Worm (Caenorhabditis elegans) whole organism, mixed stage, embryonic: ENCODE measurements around the gene pifk-1.

Experiments
- bed-3 ChIP-seq: fragments of 200-800 bp; sonication (Bioruptor generic); optimal IDR thresholded peaks from 3 replicates; lab custom pipeline; 2018; ENCODE audit warnings: mild to moderate bottlenecking, missing genetic modification characterization, moderate library complexity, missing compliant biosample characterization
- blmp-1 ChIP-seq: fragments of 150-350 bp; optimal IDR thresholded peaks from 2 replicates; lab custom pipeline; 2014; ENCODE audit warnings: missing biosample characterization, missing genetic modification characterization
- ceh-39 ChIP-seq: fragments of 150-350 bp; optimal IDR thresholded peaks from 2 replicates; lab custom pipeline; 2014; ENCODE audit warnings: missing biosample characterization, missing genetic modification characterization
- ceh-83 ChIP-seq: fragments of 200-800 bp; sonication (Bioruptor generic); optimal IDR thresholded peaks from 2 replicates; lab custom pipeline; 2018; ENCODE audit warnings: mild to moderate bottlenecking, missing genetic modification characterization, missing compliant biosample characterization
- ces-1 ChIP-seq: fragments of 150-350 bp; optimal IDR thresholded peaks from 2 replicates; lab custom pipeline; 2014; ENCODE audit warnings: missing biosample characterization, missing genetic modification reagents, missing genetic modification characterization
- cnd-1 ChIP-seq: fragments of 200-800 bp; sonication (Bioruptor generic); optimal IDR thresholded peaks from 2 replicates; lab custom pipeline; 2018; ENCODE audit warnings: mild to moderate bottlenecking, missing genetic modification characterization, missing compliant biosample characterization
- drap-1 ChIP-seq: fragments of 200-800 bp; sonication (Bioruptor generic); optimal IDR thresholded peaks from 3 replicates; lab custom pipeline; 2018; ENCODE audit warnings: mild to moderate bottlenecking, missing genetic modification characterization, missing compliant biosample characterization
- elt-1 ChIP-seq: sonication (generic microtip); optimal IDR thresholded peaks from 2 replicates; lab custom pipeline; 2017; ENCODE audit warnings: missing genetic modification characterization, mild to moderate bottlenecking, missing compliant biosample characterization, antibody characterized with exemption, moderate library complexity, borderline replicate concordance; ENCODE audit not compliant: insufficient read depth
- elt-3 ChIP-seq: fragments of 150-350 bp; optimal IDR thresholded peaks from 2 replicates; lab custom pipeline; 2014; ENCODE audit warnings: missing biosample characterization, missing genetic modification characterization
- flh-1 ChIP-seq: fragments of 200-800 bp; sonication (Bioruptor generic); optimal IDR thresholded peaks from 2 replicates; lab custom pipeline; 2018; ENCODE audit warnings: mild to moderate bottlenecking, missing genetic modification characterization, moderate library complexity, missing compliant biosample characterization
- ham-2 ChIP-seq: fragments of 200-800 bp; sonication (Bioruptor generic); optimal IDR thresholded peaks from 2 replicates; lab custom pipeline; 2018; ENCODE audit warnings: mild to moderate bottlenecking, missing genetic modification characterization, missing compliant biosample characterization
- lin-13 ChIP-seq: fragments of 150-350 bp; optimal IDR thresholded peaks from 2 replicates; lab custom pipeline; 2014; ENCODE audit warnings: missing biosample characterization, missing genetic modification characterization
- lin-32 ChIP-seq: fragments of 200-800 bp; sonication (Bioruptor generic); optimal IDR thresholded peaks from 2 replicates; lab custom pipeline; 2018; ENCODE audit warnings: mild to moderate bottlenecking, missing genetic modification characterization, missing compliant biosample characterization
- lsy-2 ChIP-seq: fragments of 150-350 bp; optimal IDR thresholded peaks from 2 replicates; lab custom pipeline; 2014; ENCODE audit warnings: missing biosample characterization, missing genetic modification characterization
- mab-5 ChIP-seq: fragments of 150-350 bp; optimal IDR thresholded peaks from 2 replicates; lab custom pipeline; 2014; ENCODE audit warnings: missing biosample characterization, missing genetic modification characterization
- mep-1 ChIP-seq: fragments of 150-350 bp; optimal IDR thresholded peaks from 2 replicates; lab custom pipeline; 2017; ENCODE audit warnings: missing biosample characterization, missing genetic modification reagents, missing genetic modification characterization, inconsistent platforms
- mls-2 ChIP-seq: sonication (generic microtip); optimal IDR thresholded peaks from 2 replicates; lab custom pipeline; 2016; ENCODE audit warnings: mild to moderate bottlenecking, missing genetic modification characterization, moderate library complexity, missing compliant biosample characterization
- nhr-12 ChIP-seq: fragments of 150-350 bp; optimal IDR thresholded peaks from 2 replicates; lab custom pipeline; 2014; ENCODE audit warnings: missing biosample characterization, missing genetic modification characterization
- nhr-2 ChIP-seq: fragments of 150-350 bp; optimal IDR thresholded peaks from 2 replicates; lab custom pipeline; 2014; ENCODE audit warnings: missing biosample characterization, missing genetic modification characterization
- nhr-28 ChIP-seq: fragments of 150-350 bp; optimal IDR thresholded peaks from 2 replicates; lab custom pipeline; 2014; ENCODE audit warnings: missing biosample characterization, missing genetic modification characterization
- nhr-76 ChIP-seq: sonication (generic microtip); optimal IDR thresholded peaks from 2 replicates; lab custom pipeline; 2017; ENCODE audit warnings: missing biosample characterization, missing genetic modification characterization
- sem-2 ChIP-seq: fragments of 200-800 bp; sonication (Bioruptor generic); optimal IDR thresholded peaks from 2 replicates; lab custom pipeline; 2018; ENCODE audit warnings: mild to moderate bottlenecking, missing genetic modification characterization, missing compliant biosample characterization
- snpc-4 ChIP-seq: fragments of 150-350 bp; optimal IDR thresholded peaks from 2 replicates; lab custom pipeline; 2014; ENCODE audit warnings: missing biosample characterization, missing genetic modification characterization
- sptf-1 ChIP-seq: sonication (generic microtip); optimal IDR thresholded peaks from 2 replicates; lab custom pipeline; 2017; ENCODE audit warnings: mild to moderate bottlenecking, missing genetic modification characterization, moderate library complexity, missing compliant biosample characterization
- tbx-8 ChIP-seq: fragments of 200-800 bp; sonication (Bioruptor generic); optimal IDR thresholded peaks from 2 replicates; lab custom pipeline; 2018; ENCODE audit warnings: mild to moderate bottlenecking, missing genetic modification characterization, moderate library complexity, missing compliant biosample characterization
- unc-120 ChIP-seq: sonication (generic microtip); optimal IDR thresholded peaks from 2 replicates; lab custom pipeline; 2017; ENCODE audit warnings: missing genetic modification characterization, missing compliant biosample characterization; ENCODE audit not compliant: poor library complexity, severe bottlenecking
- unc-39 ChIP-seq: fragments of 150-350 bp; optimal IDR thresholded peaks from 2 replicates; lab custom pipeline; 2014; ENCODE audit warnings: missing biosample characterization, missing genetic modification characterization
- unc-62 ChIP-seq: fragments of 150-350 bp; optimal IDR thresholded peaks from 2 replicates; lab custom pipeline; 2014; ENCODE audit warnings: missing biosample characterization, missing genetic modification reagents, missing genetic modification characterization
- zip-8 ChIP-seq: fragments of 150-350 bp; optimal IDR thresholded peaks from 2 replicates; lab custom pipeline; 2014; ENCODE audit warnings: missing biosample characterization, missing genetic modification characterization
- ztf-11 ChIP-seq: fragments of 150-350 bp; optimal IDR thresholded peaks from 2 replicates; lab custom pipeline; 2014; ENCODE audit warnings: missing biosample characterization, missing genetic modification characterization

pifk-1 gene

DNA sequence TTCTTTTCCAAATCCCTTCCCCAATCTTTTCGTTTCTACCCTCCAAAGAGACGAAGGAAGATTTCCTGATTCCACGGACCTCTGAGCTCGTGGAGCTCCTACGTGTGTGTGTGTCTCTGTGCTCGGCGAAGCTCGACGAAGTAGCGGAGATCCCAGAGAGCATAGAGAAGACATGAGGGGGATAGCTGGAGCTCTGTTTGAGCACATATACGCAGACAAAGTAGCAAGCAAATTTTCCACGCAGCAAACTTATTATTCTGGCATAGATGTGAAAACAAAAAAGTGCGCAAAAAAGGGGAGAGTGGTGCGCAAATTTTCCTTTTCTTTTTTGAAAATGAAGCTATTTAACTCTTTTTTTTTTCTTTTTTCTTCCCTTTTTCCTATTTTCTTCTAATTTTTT lies 8.6 kb upstream of the pifk-1 start:
- TF ChIP-seq ces-1 (GFP tag; lab: Kevin White, UChicago) (peak; percentile 56), nhr-28 (tag; lab: Kevin White, UChicago) (no peak), lsy-2 (tag; lab: Kevin White, UChicago) (no peak), ztf-11 (tag; lab: Kevin White, UChicago) (no peak), nhr-12 (tag; lab: Kevin White, UChicago) (no peak), zip-8 (tag; lab: Kevin White, UChicago) (no peak), drap-1 (GFP tag; lab: Kevin White, UChicago) (no peak), elt-3 (tag; lab: Kevin White, UChicago) (no peak), mls-2 (tag; lab: Kevin White, UChicago) (no peak), sptf-1 (peak; percentile 16), unc-120 (tag; lab: Kevin White, UChicago) (peak; percentile 83), lin-32 (GFP tag; lab: Kevin White, UChicago) (no peak), blmp-1 (no peak), ceh-39 (no peak)

DNA sequence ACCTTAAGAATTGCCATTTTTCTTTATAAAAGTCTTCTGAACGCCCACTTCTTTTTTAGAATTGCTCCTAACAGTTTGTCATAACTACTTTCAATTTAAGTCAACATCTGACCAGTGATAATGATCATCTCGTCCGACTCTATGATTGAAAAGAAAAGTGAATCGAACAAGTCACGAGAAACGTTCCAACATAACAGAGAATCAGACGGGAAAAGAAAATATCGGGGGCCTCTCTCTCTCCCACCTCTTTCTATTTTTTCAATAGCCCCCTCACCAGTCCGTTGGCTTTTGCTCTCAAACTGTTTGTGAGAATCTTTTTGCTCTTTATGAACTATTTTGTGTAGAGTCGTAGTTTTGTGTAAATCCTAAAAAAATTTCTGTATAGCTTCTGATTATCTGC lies 3.3 kb upstream of the pifk-1 start:
- no peak for TF ChIP-seq mls-2 (tag; lab: Kevin White, UChicago)
- no peak for TF ChIP-seq ceh-83
- no peak for TF ChIP-seq elt-1 (tag; lab: Kevin White, UChicago)
- TF ChIP-seq unc-39 (tag; lab: Kevin White, UChicago), result no peak
- TF ChIP-seq nhr-2 (tag; lab: Kevin White, UChicago), result no peak
- TF ChIP-seq ham-2 (GFP tag; lab: Kevin White, UChicago), result no peak
- no peak for TF ChIP-seq flh-1 (GFP tag; lab: Kevin White, UChicago)
- TF ChIP-seq, all 35 proteins: peak for 0

DNA sequence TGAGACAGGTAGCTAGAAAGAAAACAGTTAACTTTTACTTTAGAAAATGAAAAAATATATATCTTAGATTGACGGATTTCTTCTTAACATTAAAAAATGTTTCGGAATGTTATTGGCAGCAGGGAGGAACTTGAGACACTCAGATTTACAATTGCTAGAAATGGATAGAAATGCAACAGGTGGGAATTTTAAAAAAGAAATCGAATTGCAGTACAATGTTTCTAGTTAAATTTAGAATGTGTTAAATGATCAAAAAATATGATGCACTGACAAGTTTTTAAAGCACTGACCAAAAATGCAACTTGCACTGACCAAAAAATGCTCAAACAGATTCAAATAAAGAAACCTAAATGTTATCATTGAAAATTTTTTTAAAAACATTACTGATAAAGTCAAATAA lies 1.8 kb upstream of the pifk-1 start:
- no peak for TF ChIP-seq nhr-12 (tag; lab: Kevin White, UChicago)
- TF ChIP-seq mab-5 (tag; lab: Kevin White, UChicago), result no peak
- TF ChIP-seq mep-1, result no peak
- no peak for TF ChIP-seq ztf-11 (tag; lab: Kevin White, UChicago)
- no peak for TF ChIP-seq tbx-8

DNA sequence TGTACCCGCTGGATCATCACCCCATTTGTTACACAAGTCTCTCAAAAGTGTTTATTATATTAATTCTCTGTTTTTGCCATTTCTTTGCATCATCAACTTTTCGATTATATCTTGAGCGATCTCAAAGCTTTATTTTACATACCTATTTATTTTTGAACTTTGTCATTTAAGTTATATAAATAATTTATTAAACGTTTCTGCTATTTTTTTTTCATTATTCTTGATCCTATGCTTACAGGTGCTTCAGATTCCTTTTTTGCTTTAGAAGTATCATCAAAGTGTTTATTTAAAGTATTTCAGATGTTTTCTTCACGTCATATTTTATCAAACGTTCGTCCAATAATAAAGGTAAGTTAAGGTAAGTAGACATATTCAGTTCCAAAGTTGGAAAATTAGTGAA lies 6.2 kb downstream of the pifk-1 start, which contains the start of gene F35H12.5:
TSS of gene F35H12.5 (plus strand) at position 301 of the 400 bp plus-strand sequence.
- TF ChIP-seq tbx-8 (no peak), lsy-2 (tag; lab: Kevin White, UChicago) (no peak), flh-1 (GFP tag; lab: Kevin White, UChicago) (no peak), elt-1 (tag; lab: Kevin White, UChicago) (no peak), mls-2 (tag; lab: Kevin White, UChicago) (no peak), unc-62 (GFP tag; lab: Kevin White, UChicago) (no peak), nhr-76 (tag; lab: Kevin White, UChicago) (no peak), nhr-2 (tag; lab: Kevin White, UChicago) (no peak), cnd-1 (tag; lab: Kevin White, UChicago) (no peak), unc-120 (tag; lab: Kevin White, UChicago) (no peak), ceh-83 (no peak), bed-3 (GFP tag; lab: Kevin White, UChicago) (no peak), mab-5 (tag; lab: Kevin White, UChicago) (no peak), elt-3 (tag; lab: Kevin White, UChicago) (no peak), sem-2 (GFP tag; lab: Kevin White, UChicago) (no peak), drap-1 (GFP tag; lab: Kevin White, UChicago) (no peak), sptf-1 (no peak), lin-13 (tag; lab: Kevin White, UChicago) (no peak), snpc-4 (no peak)

DNA sequence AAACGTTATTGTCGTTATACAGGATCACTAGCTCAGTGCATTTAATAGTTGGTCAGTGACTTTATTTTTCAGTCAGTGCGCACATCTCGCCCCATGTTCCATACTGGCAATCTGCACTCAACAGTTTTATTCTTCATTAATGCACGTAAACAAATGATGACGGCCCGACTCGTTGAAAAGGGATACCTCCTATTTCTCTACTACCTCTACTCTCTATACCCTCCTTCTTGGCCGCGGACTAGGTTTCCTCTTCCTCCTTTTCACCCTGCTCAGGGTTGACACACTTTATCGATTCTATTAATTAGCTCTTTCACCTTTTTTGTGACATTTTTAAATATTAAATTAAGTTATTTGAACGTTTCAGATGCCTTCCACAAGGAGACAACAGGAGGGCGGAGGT lies 8.8 kb downstream of the pifk-1 start, which contains the start of gene sel-12:
TSS of gene sel-12 (plus strand) at position 358 of the 400 bp plus-strand sequence.
- TF ChIP-seq ceh-39, result peak; percentile 72
- TF ChIP-seq unc-120 (tag; lab: Kevin White, UChicago), result peak; percentile 41
- peak; percentile 62 for TF ChIP-seq ces-1 (GFP tag; lab: Kevin White, UChicago)
- peak; percentile 9 for TF ChIP-seq lin-32 (GFP tag; lab: Kevin White, UChicago)
- TF ChIP-seq elt-3 (tag; lab: Kevin White, UChicago), result no peak
- TF ChIP-seq, all 35 proteins: peak for 4
